Worm (Caenorhabditis elegans): ENCODE results near the gene srw-53.

Gene srw-53

DNA sequence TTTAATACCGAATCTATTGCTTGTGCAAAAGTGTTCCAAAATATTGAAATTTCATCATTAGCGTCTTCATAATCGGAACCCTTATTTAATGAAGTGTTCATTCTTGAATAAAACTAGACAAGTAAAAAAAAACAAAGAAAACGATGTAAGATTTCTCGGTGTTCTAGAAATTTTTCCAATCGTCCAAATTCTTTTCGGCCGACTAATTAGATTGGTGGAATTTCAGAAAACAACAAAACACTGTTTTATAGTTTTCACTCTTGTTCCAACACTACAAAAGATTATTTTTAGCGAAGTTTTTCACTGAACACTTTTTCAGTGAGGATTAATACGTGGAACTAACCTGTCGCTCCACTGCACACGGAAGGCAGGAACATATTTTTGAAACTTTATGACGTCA is 9.5 kb downstream of the srw-53 start, which contains the start of gene srw-56:
Gene srw-56 (minus strand): TSS at position 101 of the 400 bp plus-strand sequence.
- TF ChIP-seq zfp-2 (tag; optimal IDR thresholded peaks at IDR 0.05) (no peak), ceh-28 (tag; optimal IDR thresholded peaks at IDR 0.05) (no peak), unc-62 (GFP tag; optimal IDR thresholded peaks at IDR 0.05 in 1 of 2) (no peak), unc-62 (tag; optimal IDR thresholded peaks at IDR 0.05) (no peak), lin-39 (tag; optimal IDR thresholded peaks at IDR 0.05) (no peak)

- no peak for TF ChIP-seq fkh-10 (GFP tag; optimal IDR thresholded peaks at IDR 0.05)
- TF ChIP-seq daf-12 (tag; optimal IDR thresholded peaks at IDR 0.05): no peak
- no peak for TF ChIP-seq mxl-3 (GFP tag; optimal IDR thresholded peaks at IDR 0.05)
- no peak for TF ChIP-seq nhr-10 (tag; optimal IDR thresholded peaks at IDR 0.05)
- no peak for TF ChIP-seq lsy-2 (tag; optimal IDR thresholded peaks at IDR 0.05)
- no peak for TF ChIP-seq unc-130 (GFP tag; optimal IDR thresholded peaks at IDR 0.05)
- TF ChIP-seq unc-62 (GFP tag; optimal IDR thresholded peaks at IDR 0.05 in 1 of 2): no peak
- no peak for TF ChIP-seq unc-62 (tag; optimal IDR thresholded peaks at IDR 0.05)
- no peak for TF ChIP-seq nhr-77 (tag; optimal IDR thresholded peaks at IDR 0.05)
- no peak for TF ChIP-seq mdt-29 (GFP tag; IDR thresholded peaks at IDR 0.05)
- TF ChIP-seq set-16 (GFP tag; IDR thresholded peaks at IDR 0.05): no peak
These were observed 11.7 kb downstream of the srw-53 start, which contains the start of gene srw-57 for ce11 chrV:15954932-15955331. srw-57 (minus strand) TSS chrV:15955032.

ce11 chrV:15955497-15955896 is 12.3 kb downstream of the srw-53 start, which contains the start of gene srh-186:
srh-186 (plus strand) TSS chrV:15955797.
- TF ChIP-seq ceh-44 (GFP tag; IDR thresholded peaks at IDR 0.05) (no peak), aha-1 (tag) (peak; percentile 29)

DNA sequence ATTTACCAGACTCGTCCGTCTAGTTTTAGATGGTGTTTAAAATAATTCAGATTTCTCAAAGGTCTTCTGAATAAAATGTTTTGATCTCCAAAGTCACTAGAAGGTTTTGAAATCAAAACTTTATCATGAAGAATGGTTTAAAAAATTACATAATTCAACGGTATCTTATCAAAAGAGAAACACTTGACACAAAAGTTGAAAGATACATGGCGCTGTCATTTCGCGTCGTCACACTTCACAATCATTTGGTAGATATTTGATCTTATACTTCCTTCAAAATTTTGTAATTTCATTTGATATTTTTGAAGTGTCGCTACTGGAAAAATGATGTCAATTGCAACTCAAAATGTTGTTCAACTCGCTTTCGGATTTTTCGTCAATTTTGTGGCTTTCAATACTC is 13.9 kb downstream of the srw-53 start, which contains the start of gene F36G9.3:
Gene F36G9.3 (plus strand): TSS at position 301 of the 400 bp plus-strand sequence.
- TF ChIP-seq lim-7 (GFP tag; IDR thresholded peaks at IDR 0.05): no peak
- TF ChIP-seq aly-2 (tag; optimal IDR thresholded peaks at IDR 0.05): no peak
- TF ChIP-seq lin-1 (GFP tag; IDR thresholded peaks at IDR 0.05): no peak
- TF ChIP-seq F37D6.2 (tag; optimal IDR thresholded peaks at IDR 0.05): no peak
- no peak for TF ChIP-seq duxl-1 (tag; optimal IDR thresholded peaks at IDR 0.05; ENCODE audit: poor library complexity)
- no peak for TF ChIP-seq F10B5.3 (tag; optimal IDR thresholded peaks at IDR 0.05)
- TF ChIP-seq ceh-62 (tag; optimal IDR thresholded peaks at IDR 0.05): no peak
- no peak for TF ChIP-seq egl-43 (GFP tag; IDR thresholded peaks at IDR 0.05)
- TF ChIP-seq fkh-10 (GFP tag; optimal IDR thresholded peaks at IDR 0.05): no peak
- no peak for TF ChIP-seq lin-39 (tag; optimal IDR thresholded peaks at IDR 0.05)
- TF ChIP-seq lir-3 (tag; optimal IDR thresholded peaks at IDR 0.05): no peak

ce11 chrV:15959456-15959855 is 16.2 kb downstream of the srw-53 start:
- no peak for TF ChIP-seq lin-1 (GFP tag; IDR thresholded peaks at IDR 0.05)
- peak; percentile 26 for TF ChIP-seq nhr-48 (tag; optimal IDR thresholded peaks at IDR 0.05)
- no peak for TF ChIP-seq madf-9 (GFP tag; conservative IDR thresholded peaks at IDR 0.05)

DNA sequence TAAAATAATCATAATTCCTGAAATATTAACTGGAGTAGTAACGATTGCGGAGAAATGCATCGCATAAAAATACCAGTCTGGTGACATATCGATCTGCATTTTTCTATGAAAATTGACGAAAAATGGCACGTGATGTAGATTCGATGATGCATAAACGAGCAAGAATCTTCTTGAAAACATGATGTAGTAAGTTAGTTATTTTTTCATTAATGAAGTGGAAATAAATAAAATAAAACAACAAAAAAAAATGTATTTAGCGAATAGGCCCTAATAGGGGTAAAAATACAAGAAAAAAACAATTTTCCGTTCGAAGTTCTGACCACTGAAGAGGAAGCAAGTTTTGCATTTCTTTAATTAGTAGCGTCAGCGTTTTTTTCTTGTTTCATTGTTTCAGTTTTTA is 21.9 kb downstream of the srw-53 start, which contains the start of gene sri-2:
Gene sri-2 (minus strand): TSS at position 101 of the 400 bp plus-strand sequence.
- no peak for TF ChIP-seq nhr-41 (GFP tag; IDR thresholded peaks at IDR 0.05)
- TF ChIP-seq ceh-28 (tag; optimal IDR thresholded peaks at IDR 0.05): no peak
- TF ChIP-seq set-16 (GFP tag; IDR thresholded peaks at IDR 0.05): no peak
- peak; percentile 21 for TF ChIP-seq aha-1 (tag)
- TF ChIP-seq lin-38 (GFP tag; IDR thresholded peaks at IDR 0.05): no peak
- TF ChIP-seq dpl-1 (GFP tag; optimal IDR thresholded peaks at IDR 0.05): no peak
- no peak for TF ChIP-seq ztf-7 (tag; optimal IDR thresholded peaks at IDR 0.05)
